Worm (Caenorhabditis elegans): ENCODE results near the gene xbx-6.

Gene xbx-6

DNA sequence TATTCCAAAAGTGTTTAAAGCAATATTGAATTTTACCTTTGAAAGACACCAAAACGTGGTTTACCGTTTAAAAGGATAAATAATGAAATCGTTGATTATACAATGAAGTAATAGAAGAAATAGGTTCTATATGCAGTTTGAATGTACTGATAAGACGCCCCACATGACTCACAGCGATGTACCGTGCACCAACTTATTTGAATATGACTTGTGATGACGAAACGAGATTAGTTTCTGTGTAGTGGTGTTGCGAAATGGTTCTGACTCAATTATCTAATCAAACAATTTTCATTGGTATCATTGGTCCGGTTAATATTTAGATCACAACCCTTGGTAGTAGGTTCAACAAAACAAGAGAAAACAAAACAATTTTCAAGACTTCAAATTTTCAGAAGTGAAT, 8.3 kb downstream of the xbx-6 start:
- no peak for TF ChIP-seq ceh-43 (GFP tag; optimal IDR thresholded peaks at IDR 0.05)
- no peak for TF ChIP-seq nhr-28 (tag; optimal IDR thresholded peaks at IDR 0.05)
- TF ChIP-seq lin-13 (tag; optimal IDR thresholded peaks at IDR 0.05), result no peak
- TF ChIP-seq flh-1 (GFP tag; optimal IDR thresholded peaks at IDR 0.05), result no peak
- no peak for TF ChIP-seq nhr-12 (tag; optimal IDR thresholded peaks at IDR 0.05)
- TF ChIP-seq ces-1 (GFP tag; optimal IDR thresholded peaks at IDR 0.05), result no peak
- no peak for TF ChIP-seq ztf-11 (tag; optimal IDR thresholded peaks at IDR 0.05)
- TF ChIP-seq sptf-1 (tag; optimal IDR thresholded peaks at IDR 0.05), result no peak
- no peak for TF ChIP-seq unc-120 (tag; optimal IDR thresholded peaks at IDR 0.05; ENCODE audit: poor library complexity, severe bottlenecking)
- no peak for TF ChIP-seq bed-3 (GFP tag; optimal IDR thresholded peaks at IDR 0.05)
- no peak for TF ChIP-seq sem-2 (GFP tag; optimal IDR thresholded peaks at IDR 0.05)
- TF ChIP-seq mab-5 (tag; optimal IDR thresholded peaks at IDR 0.05), result no peak

DNA sequence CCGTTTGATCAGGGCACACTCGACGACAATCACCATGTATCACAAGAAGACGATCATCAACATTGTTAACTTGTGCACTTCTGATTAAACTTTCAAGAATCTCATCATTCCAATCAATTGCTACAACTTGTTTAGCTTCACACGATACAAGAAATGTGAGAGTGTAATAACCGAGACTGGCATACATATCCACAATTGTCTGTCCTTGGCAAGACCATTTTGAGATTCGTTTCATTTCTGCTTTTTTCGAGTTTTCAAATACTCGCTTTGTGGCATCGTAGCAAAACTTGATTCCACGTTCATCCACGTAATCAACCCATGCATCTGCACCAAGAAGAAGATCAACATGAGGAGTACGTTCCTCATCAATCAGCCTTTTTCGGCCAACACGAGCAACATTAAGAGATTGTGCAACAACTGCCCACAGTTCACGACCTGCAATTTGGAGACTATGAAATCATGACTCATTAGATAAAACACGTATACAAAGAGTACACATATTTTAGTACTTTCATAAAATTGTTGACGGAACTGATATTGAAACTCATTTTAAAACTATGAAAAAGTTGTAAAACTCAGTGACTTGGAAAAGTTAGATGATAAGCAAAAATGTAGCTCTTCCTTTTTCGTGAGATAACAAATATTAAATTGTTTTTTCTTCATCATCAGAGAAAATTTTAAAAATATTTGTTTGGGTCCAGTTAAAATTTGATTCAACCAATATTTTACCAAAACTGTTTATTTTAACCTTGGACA, 9.7 kb downstream of the xbx-6 start:
- TF ChIP-seq pha-4 (tag; optimal IDR thresholded peaks at IDR 0.05) (no peak), zip-8 (tag; optimal IDR thresholded peaks at IDR 0.05) (no peak), hlh-1 (tag; optimal IDR thresholded peaks at IDR 0.05) (no peak), ceh-39 (tag; optimal IDR thresholded peaks at IDR 0.05) (no peak), elt-3 (tag; optimal IDR thresholded peaks at IDR 0.05) (no peak), cnd-1 (tag; optimal IDR thresholded peaks at IDR 0.05) (no peak), lsy-2 (tag; optimal IDR thresholded peaks at IDR 0.05) (no peak), ham-2 (GFP tag; optimal IDR thresholded peaks at IDR 0.05) (no peak)

DNA sequence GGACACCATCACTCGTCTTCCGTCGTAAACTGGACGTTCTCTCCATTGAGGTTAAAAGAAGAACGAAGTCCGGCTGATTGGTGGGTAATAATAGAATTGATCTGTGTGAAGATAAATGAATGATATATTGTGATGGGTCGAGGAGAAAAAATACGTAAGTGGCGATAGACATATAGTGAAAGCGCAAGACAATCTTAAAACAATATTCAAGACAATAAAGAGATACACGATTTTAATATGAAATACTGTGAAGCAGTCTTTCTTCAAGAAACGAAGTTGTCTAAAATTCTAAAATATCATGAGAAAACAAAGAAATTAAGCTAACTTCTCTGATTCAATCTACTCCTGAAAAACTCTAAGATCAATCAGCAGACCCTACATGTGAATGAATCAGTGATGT, 10.7 kb downstream of the xbx-6 start, which contains the start of gene F40F9.10:
Gene F40F9.10, minus strand, starts transcription at position 101 of the 400 bp plus-strand sequence.
- TF ChIP-seq nhr-237 (tag; optimal IDR thresholded peaks at IDR 0.05) (no peak), nhr-76 (tag; optimal IDR thresholded peaks at IDR 0.05) (no peak), snpc-4 (tag; optimal IDR thresholded peaks at IDR 0.05) (no peak), ceh-83 (GFP tag; optimal IDR thresholded peaks at IDR 0.05) (no peak), drap-1 (GFP tag; optimal IDR thresholded peaks at IDR 0.05) (no peak), unc-39 (tag; optimal IDR thresholded peaks at IDR 0.05) (no peak), lin-32 (GFP tag; optimal IDR thresholded peaks at IDR 0.05) (no peak)

DNA sequence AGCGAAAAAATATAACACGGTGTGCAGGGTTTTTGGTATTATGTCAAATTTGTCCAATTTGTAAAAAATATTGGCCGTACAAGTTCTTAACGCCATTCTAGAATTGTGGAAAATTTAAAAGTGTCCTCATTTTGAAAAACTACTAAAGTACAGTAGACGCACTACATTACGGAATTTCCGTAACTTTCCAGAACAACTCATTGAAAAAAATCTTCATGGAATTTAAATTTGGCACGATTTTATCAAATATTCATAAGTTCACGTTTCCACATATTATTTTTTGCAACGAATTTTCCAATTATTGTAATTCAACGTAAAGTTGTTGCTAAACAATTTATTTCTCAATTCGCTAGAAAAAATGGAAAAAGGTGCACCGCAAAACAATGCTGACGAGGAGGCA, 12.1 kb downstream of the xbx-6 start, which contains the start of gene F40F9.3:
Gene F40F9.3, plus strand, starts transcription at position 301 of the 400 bp plus-strand sequence.
- TF ChIP-seq unc-62 (GFP tag; optimal IDR thresholded peaks at IDR 0.05), result no peak
- no peak for TF ChIP-seq unc-39 (tag; optimal IDR thresholded peaks at IDR 0.05)
- no peak for TF ChIP-seq nhr-76 (tag; optimal IDR thresholded peaks at IDR 0.05)

DNA sequence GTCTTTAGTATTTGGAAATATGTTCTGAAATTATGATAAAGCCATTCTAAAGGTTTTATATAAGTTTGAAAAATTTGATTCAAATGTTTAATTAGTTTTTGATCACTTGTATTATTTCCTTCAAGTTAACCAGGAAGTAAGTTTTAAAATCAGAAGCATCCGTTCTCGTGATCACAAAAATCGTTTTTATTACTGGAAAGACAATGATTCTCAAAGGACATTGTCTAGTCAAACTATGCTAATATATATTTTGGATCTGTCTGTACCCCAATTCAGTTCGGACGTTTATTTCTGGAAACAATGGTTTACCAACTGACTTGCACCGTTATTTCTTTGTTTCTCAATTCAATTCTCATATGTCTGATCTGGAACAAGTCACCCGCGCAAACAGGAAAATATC, 13.5 kb downstream of the xbx-6 start, which contains the start of gene str-188:
Gene str-188, plus strand, starts transcription at position 301 of the 400 bp plus-strand sequence.
- no peak for TF ChIP-seq nhr-28 (tag; optimal IDR thresholded peaks at IDR 0.05)
- no peak for TF ChIP-seq mab-5 (tag; optimal IDR thresholded peaks at IDR 0.05)

DNA sequence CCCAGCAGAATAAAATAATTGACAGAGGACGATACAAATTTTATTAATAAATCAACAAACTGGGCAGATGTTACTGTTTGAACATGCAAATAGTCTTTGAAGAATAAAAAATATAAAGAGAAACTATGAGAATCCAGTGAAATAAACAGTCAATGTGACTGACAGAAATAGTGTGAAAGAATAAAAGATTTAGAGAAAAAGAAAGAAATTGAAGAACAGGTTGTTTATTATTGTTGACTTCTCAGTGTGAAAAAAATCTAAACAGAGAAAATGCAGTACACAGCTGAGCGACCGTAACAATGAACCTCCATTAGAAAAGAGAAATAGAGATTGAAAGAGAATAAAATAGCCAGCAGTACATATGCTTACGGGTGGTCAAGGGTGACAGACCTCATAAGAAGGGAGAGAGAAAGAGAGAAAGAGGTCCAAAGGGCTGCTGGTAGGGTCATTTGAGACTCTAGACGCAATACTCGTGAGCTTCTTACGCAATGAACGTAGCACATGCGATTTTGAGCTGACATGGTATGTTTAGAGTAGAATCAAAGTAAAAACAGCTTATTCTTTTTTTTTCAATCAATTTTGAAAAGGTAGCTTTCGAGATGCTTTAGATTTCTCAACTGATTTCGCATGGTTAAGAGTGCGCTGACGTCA, 21.3 kb downstream of the xbx-6 start, which contains the start of gene slcr-46.3:
Gene slcr-46.3, minus strand, starts transcription at position 86 of the 651 bp plus-strand sequence.
- peak; percentile 43 for TF ChIP-seq pha-4 (tag; optimal IDR thresholded peaks at IDR 0.05)
- no peak for TF ChIP-seq nhr-76 (tag; optimal IDR thresholded peaks at IDR 0.05)
- no peak for TF ChIP-seq unc-120 (tag; optimal IDR thresholded peaks at IDR 0.05; ENCODE audit: poor library complexity, severe bottlenecking)
- peak; percentile 17 for TF ChIP-seq mep-1 (tag; optimal IDR thresholded peaks at IDR 0.05)
- TF ChIP-seq bed-3 (GFP tag; optimal IDR thresholded peaks at IDR 0.05), result no peak
- no peak for TF ChIP-seq ceh-83 (GFP tag; optimal IDR thresholded peaks at IDR 0.05)
- no peak for TF ChIP-seq blmp-1 (tag; optimal IDR thresholded peaks at IDR 0.05)
- peak; percentile 34 for TF ChIP-seq M03D4.4 (tag; optimal IDR thresholded peaks at IDR 0.05)
- TF ChIP-seq zip-8 (tag; optimal IDR thresholded peaks at IDR 0.05), result peak; percentile 84
- peak; percentile 6 for TF ChIP-seq mab-5 (tag; optimal IDR thresholded peaks at IDR 0.05)
- TF ChIP-seq lin-32 (GFP tag; optimal IDR thresholded peaks at IDR 0.05), result no peak
- TF ChIP-seq sptf-1 (tag; optimal IDR thresholded peaks at IDR 0.05), result no peak
- TF ChIP-seq lin-13 (tag; optimal IDR thresholded peaks at IDR 0.05), result no peak
- TF ChIP-seq ceh-39 (tag; optimal IDR thresholded peaks at IDR 0.05), result no peak
- TF ChIP-seq cnd-1 (tag; optimal IDR thresholded peaks at IDR 0.05), result no peak
- no peak for TF ChIP-seq elt-3 (tag; optimal IDR thresholded peaks at IDR 0.05)
- no peak for TF ChIP-seq ztf-11 (tag; optimal IDR thresholded peaks at IDR 0.05)
- TF ChIP-seq nhr-2 (tag; optimal IDR thresholded peaks at IDR 0.05), result peak; percentile 64
- peak; percentile 10 for TF ChIP-seq unc-62 (GFP tag; optimal IDR thresholded peaks at IDR 0.05)
- TF ChIP-seq nhr-237 (tag; optimal IDR thresholded peaks at IDR 0.05), result no peak
- TF ChIP-seq flh-1 (GFP tag; optimal IDR thresholded peaks at IDR 0.05), result no peak
- TF ChIP-seq mls-2 (tag; optimal IDR thresholded peaks at IDR 0.05), result no peak
- TF ChIP-seq nhr-12 (tag; optimal IDR thresholded peaks at IDR 0.05), result no peak
- no peak for TF ChIP-seq unc-39 (tag; optimal IDR thresholded peaks at IDR 0.05)
- TF ChIP-seq ham-2 (GFP tag; optimal IDR thresholded peaks at IDR 0.05), result peak; percentile 32
- TF ChIP-seq sem-2 (GFP tag; optimal IDR thresholded peaks at IDR 0.05), result no peak
- TF ChIP-seq tbx-8 (GFP tag; optimal IDR thresholded peaks at IDR 0.05), result no peak
- TF ChIP-seq drap-1 (GFP tag; optimal IDR thresholded peaks at IDR 0.05), result no peak
- no peak for TF ChIP-seq ceh-43 (GFP tag; optimal IDR thresholded peaks at IDR 0.05)
- TF ChIP-seq hlh-1 (tag; optimal IDR thresholded peaks at IDR 0.05), result no peak

All from whole organism, mixed stage, embryonic.